Worm (Caenorhabditis elegans): ENCODE results near the gene T01D1.5.

- TF ChIP-seq nfya-1 (tag; optimal IDR thresholded peaks at IDR 0.05) (no peak), ceh-34 (tag; optimal IDR thresholded peaks at IDR 0.05) (no peak), pha-4 (tag; optimal IDR thresholded peaks at IDR 0.05) (no peak), elt-2 (tag; optimal IDR thresholded peaks at IDR 0.05) (no peak), dmd-4 (tag; optimal IDR thresholded peaks at IDR 0.05; ENCODE audit: borderline replicate concordance) (no peak), syd-9 (tag; optimal IDR thresholded peaks at IDR 0.05) (no peak), nhr-11 (tag; optimal IDR thresholded peaks at IDR 0.05) (no peak), hlh-30 (tag; optimal IDR thresholded peaks at IDR 0.05; ENCODE audit: insufficient read depth) (no peak)
These were observed 12.2 kb downstream of the T01D1.5 start for ce11 chrII:176622-177021.

Measured in whole organism, late embryonic.